Fruit fly (Drosophila melanogaster): ENCODE data around the gene Ir76b.

DNA sequence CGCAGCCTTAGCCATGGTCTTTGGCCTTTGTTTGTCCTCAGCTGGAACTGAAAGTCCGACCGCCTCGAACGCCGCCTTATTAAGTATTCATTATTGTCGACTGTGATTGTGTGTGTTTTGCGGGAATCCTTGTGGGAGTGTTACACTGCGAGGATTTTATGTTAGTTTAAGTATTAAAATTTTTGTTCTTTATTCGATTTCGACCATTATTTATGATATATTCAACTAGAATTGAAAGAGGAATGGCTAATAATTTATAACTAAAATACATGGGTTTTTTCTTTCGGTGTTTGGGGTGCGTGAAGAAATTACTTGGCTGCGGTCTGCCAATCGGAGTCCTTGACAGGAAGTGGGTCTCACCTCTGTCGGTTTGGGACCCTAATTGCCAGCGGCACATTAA lies 48.8 kb downstream of the Ir76b start:
- TF ChIP-seq Snoo (tag; optimal IDR thresholded peaks at IDR 0.05) (no peak), CG14655 (GFP tag; optimal IDR thresholded peaks at IDR 0.05) (no peak), rn (GFP tag; IDR thresholded peaks at IDR 0.05) (no peak), CG13204 (GFP tag; optimal IDR thresholded peaks at IDR 0.05) (no peak), EcR (GFP tag; optimal IDR thresholded peaks at IDR 0.05) (no peak), CG12605 (GFP tag; IDR thresholded peaks at IDR 0.05) (no peak), gl (tag; optimal IDR thresholded peaks at IDR 0.05) (no peak), Pif1B (GFP tag; optimal IDR thresholded peaks at IDR 0.05) (no peak), CG32121 (GFP tag; IDR thresholded peaks at IDR 0.05) (no peak), CG34367 (tag; optimal IDR thresholded peaks at IDR 0.05) (no peak), CG17806 (tag; optimal IDR thresholded peaks at IDR 0.05) (no peak), CG8159 (tag; optimal IDR thresholded peaks at IDR 0.05) (no peak)

Measured in whole organism, pupa.